Fruit fly (Drosophila melanogaster) whole organism, embryonic: ENCODE results near the gene CG7945.

Experiments used
- CG4617 ChIP-seq: fragments of 200-800 bp; sonication (Bioruptor generic); optimal IDR thresholded peaks from 3 replicates; lab custom pipeline; 2016; ENCODE audit warnings: missing biosample characterization, missing genetic modification characterization, borderline replicate concordance
- CG7357 ChIP-seq: fragments of 200-800 bp; sonication (Bioruptor generic); IDR thresholded peaks from 3 replicates; pipeline ENCODE4 v1.3.6; 2022; ENCODE audit warnings: missing biosample characterization, missing genetic modification characterization
- CG7987 ChIP-seq: fragments of 200-800 bp; sonication (Bioruptor generic); optimal IDR thresholded peaks from 2 replicates; lab custom pipeline; 2018; ENCODE audit warnings: missing biosample characterization, mild to moderate bottlenecking, missing genetic modification characterization, moderate library complexity
- TFAM ChIP-seq: fragments of 200-800 bp; sonication (Bioruptor generic); optimal IDR thresholded peaks from 2 replicates; lab custom pipeline; 2017; ENCODE audit warnings: missing biosample characterization, missing genetic modification characterization, inconsistent platforms
- cg ChIP-seq: fragments of 200-800 bp; sonication (Bioruptor generic); optimal IDR thresholded peaks from 3 replicates; lab custom pipeline; 2019; ENCODE audit warnings: missing biosample characterization, mild to moderate bottlenecking, missing genetic modification characterization, moderate library complexity

DNA sequence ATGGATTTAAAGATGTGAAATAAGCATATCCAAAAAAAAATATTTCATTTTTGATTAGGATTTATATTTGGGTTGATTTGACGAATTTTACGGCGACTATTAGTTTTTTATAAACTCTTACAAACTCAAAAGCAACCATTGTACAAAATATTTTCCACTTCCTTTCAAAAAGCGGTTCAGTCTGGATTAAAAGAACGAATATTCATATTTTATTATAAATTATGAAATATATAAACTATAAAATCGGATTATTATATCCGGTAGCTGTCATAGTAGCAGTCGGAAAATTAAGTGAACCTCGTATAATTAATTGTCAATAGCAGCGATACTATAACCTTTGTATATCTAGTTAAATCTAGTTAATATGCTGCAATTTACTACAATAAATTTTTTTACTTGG, 28.5 kb downstream of the CG7945 start, which contains the start of gene CG12355:
- TF ChIP-seq CG4617 (GFP tag; lab: Kevin White, UChicago) (no peak), CG7357 (GFP tag; lab: Robert Waterston, UW) (no peak), CG7987 (GFP tag; lab: Kevin White, UChicago) (no peak), cg (GFP tag; lab: Kevin White, UChicago) (no peak), TFAM (GFP tag; lab: Kevin White, UChicago) (no peak)
